Worm (Caenorhabditis elegans): ENCODE measurements around the gene H09F14.1.

Gene H09F14.1

ce11 chrV:10578938-10579337 lies 36.5 kb downstream of the H09F14.1 start, which contains the start of the genes erh-1 and lpd-9:
erh-1 (minus strand) TSS chrV:10579141.
lpd-9 (plus strand) TSS chrV:10579305.
- TF ChIP-seq aly-2 (tag; optimal IDR thresholded peaks at IDR 0.05) = no peak
- TF ChIP-seq F10B5.3 (tag; optimal IDR thresholded peaks at IDR 0.05) = peak; percentile 49
- TF ChIP-seq F49E8.2 (tag; optimal IDR thresholded peaks at IDR 0.05; ENCODE audit: borderline replicate concordance) = peak; percentile 33
- no peak for TF ChIP-seq nhr-76 (tag; optimal IDR thresholded peaks at IDR 0.05)
- no peak for TF ChIP-seq zag-1 (tag; optimal IDR thresholded peaks at IDR 0.05)
- no peak for TF ChIP-seq ZK546.5 (tag; optimal IDR thresholded peaks at IDR 0.05)
- no peak for TF ChIP-seq nhr-41 (GFP tag; IDR thresholded peaks at IDR 0.05)
- no peak for TF ChIP-seq Y48G9A.11 (GFP tag; IDR thresholded peaks at IDR 0.05)
- peak; percentile 80 for TF ChIP-seq dpl-1 (GFP tag; optimal IDR thresholded peaks at IDR 0.05)
- TF ChIP-seq daf-12 (tag; optimal IDR thresholded peaks at IDR 0.05) = no peak
- no peak for TF ChIP-seq lim-7 (GFP tag; IDR thresholded peaks at IDR 0.05)
- TF ChIP-seq snpc-1.2 (GFP tag; IDR thresholded peaks at IDR 0.05) = no peak
- TF ChIP-seq ceh-28 (tag; optimal IDR thresholded peaks at IDR 0.05) = no peak
- TF ChIP-seq lin-13 (GFP tag; optimal IDR thresholded peaks at IDR 0.05) = no peak
- no peak for TF ChIP-seq nhr-111 (GFP tag; optimal IDR thresholded peaks at IDR 0.05)
- no peak for TF ChIP-seq madf-5 (GFP tag; IDR thresholded peaks at IDR 0.05)
- TF ChIP-seq mxl-3 (GFP tag; optimal IDR thresholded peaks at IDR 0.05) = peak; percentile 26
- no peak for TF ChIP-seq cey-2 (tag; optimal IDR thresholded peaks at IDR 0.05; ENCODE audit: borderline replicate concordance, insufficient read depth)
- TF ChIP-seq attf-4 (tag; optimal IDR thresholded peaks at IDR 0.05) = no peak
- TF ChIP-seq ztf-11 (tag; optimal IDR thresholded peaks at IDR 0.05) = no peak
- no peak for TF ChIP-seq set-16 (GFP tag; IDR thresholded peaks at IDR 0.05)
- 0 out of 2 replicates have a peak, but pooled peaks have one; percentile 29 for TF ChIP-seq mdt-29 (GFP tag; IDR thresholded peaks at IDR 0.05)
- no peak for TF ChIP-seq gei-8 (GFP tag; optimal IDR thresholded peaks at IDR 0.05)
- TF ChIP-seq hmg-1.1 (GFP tag; IDR thresholded peaks at IDR 0.05) = peak; percentile 76; the same call in 1 of the 2 replicates
- TF ChIP-seq ZK337.2 (GFP tag; IDR thresholded peaks at IDR 0.05) = no peak
- TF ChIP-seq unc-62 (GFP tag; optimal IDR thresholded peaks at IDR 0.05 in 1 of 2) = no peak
- no peak for TF ChIP-seq unc-62 (tag; optimal IDR thresholded peaks at IDR 0.05)
- TF ChIP-seq nhr-48 (tag; optimal IDR thresholded peaks at IDR 0.05) = peak; percentile 66
- no peak for TF ChIP-seq jun-1 (tag; optimal IDR thresholded peaks at IDR 0.05)
- no peak for TF ChIP-seq nhr-6 (tag; optimal IDR thresholded peaks at IDR 0.05)
- peak; percentile 80 for TF ChIP-seq mep-1 (tag; optimal IDR thresholded peaks at IDR 0.05)
- TF ChIP-seq nhr-102 (tag; optimal IDR thresholded peaks at IDR 0.05) = peak; percentile 76
- TF ChIP-seq lsy-2 (tag; optimal IDR thresholded peaks at IDR 0.05) = no peak
- no peak for TF ChIP-seq sdz-12 (GFP tag; optimal IDR thresholded peaks at IDR 0.05)
- no peak for TF ChIP-seq lin-15B (tag; optimal IDR thresholded peaks at IDR 0.05)
- 0 out of 2 replicates have a peak, but pooled peaks have one; percentile 24 for TF ChIP-seq arid-1 (GFP tag; conservative IDR thresholded peaks at IDR 0.05)
- TF ChIP-seq nhr-77 (tag; optimal IDR thresholded peaks at IDR 0.05) = peak; percentile 46
- no peak for TF ChIP-seq unc-39 (tag; optimal IDR thresholded peaks at IDR 0.05)
- TF ChIP-seq lin-38 (GFP tag; IDR thresholded peaks at IDR 0.05) = peak; percentile 84
- TF ChIP-seq fkh-10 (GFP tag; optimal IDR thresholded peaks at IDR 0.05) = no peak
- no peak for TF ChIP-seq mxl-2 (GFP tag; conservative IDR thresholded peaks at IDR 0.05)
- TF ChIP-seq Y105C5A.15 (GFP tag; IDR thresholded peaks at IDR 0.05) = no peak
- TF ChIP-seq nhr-28 (tag; optimal IDR thresholded peaks at IDR 0.05) = peak; percentile 7
- TF ChIP-seq ctbp-1 (GFP tag; IDR thresholded peaks at IDR 0.05) = peak; percentile 28; the same call in 1 of the 2 replicates
- TF ChIP-seq hlh-30 (tag; optimal IDR thresholded peaks at IDR 0.05; ENCODE audit: insufficient read depth) = peak; percentile 62
- peak; percentile 73 for TF ChIP-seq dmd-6 (GFP tag; IDR thresholded peaks at IDR 0.05)
- TF ChIP-seq skn-1 (tag; optimal IDR thresholded peaks at IDR 0.05) = no peak
- TF ChIP-seq hif-1 (tag; optimal IDR thresholded peaks at IDR 0.05) = no peak
- no peak for TF ChIP-seq F26F4.8 (GFP tag; conservative IDR thresholded peaks at IDR 0.05)
- no peak for TF ChIP-seq nhr-10 (tag; optimal IDR thresholded peaks at IDR 0.05)
- no peak for TF ChIP-seq madf-9 (GFP tag; conservative IDR thresholded peaks at IDR 0.05)
- no peak for TF ChIP-seq pqm-1 (tag; optimal IDR thresholded peaks at IDR 0.05)
